Fruit fly (Drosophila melanogaster): ENCODE measurements around the gene NijC.

The NijC gene

DNA sequence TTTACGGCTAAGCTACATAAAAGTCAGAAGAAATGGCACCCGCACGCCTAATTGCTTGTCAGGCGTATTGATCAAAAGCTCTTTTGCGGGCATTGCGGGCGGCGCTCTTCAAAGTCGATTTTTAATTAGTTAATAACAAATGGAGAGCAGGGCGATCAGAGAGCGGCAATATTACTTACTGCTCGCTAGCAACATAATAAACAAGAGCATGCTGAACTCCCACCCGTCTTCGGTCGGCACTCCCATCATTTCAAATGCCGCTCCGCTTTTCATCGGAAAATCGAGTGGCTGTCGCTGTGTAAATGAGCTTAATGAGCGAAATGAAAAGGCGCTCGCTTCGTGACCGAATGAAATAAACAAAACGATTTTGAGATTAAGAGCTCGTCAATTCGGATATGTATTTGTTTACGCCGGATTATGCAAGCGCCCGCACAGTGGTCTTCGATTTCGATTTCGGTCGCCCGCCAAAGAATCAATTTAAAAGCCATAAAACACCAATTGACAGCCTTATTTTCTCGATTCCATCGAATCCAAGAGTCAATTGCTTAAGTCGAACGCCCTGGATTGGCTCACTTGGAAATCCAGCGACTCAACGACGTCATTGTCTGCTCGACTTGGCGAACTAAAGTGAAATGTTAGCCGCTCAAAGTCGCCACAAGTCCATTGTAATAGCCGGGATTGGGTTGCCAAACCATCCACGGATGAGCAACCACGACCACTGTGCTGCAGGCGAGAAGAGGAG lies 41.2 kb upstream of the NijC start (continued):
- no peak for TF ChIP-seq spab (GFP tag; optimal IDR thresholded peaks at IDR 0.05)
- no peak for TF ChIP-seq CG7368 (GFP tag; optimal IDR thresholded peaks at IDR 0.05)
- TF ChIP-seq CG34406 (GFP tag; optimal IDR thresholded peaks at IDR 0.05) = no peak
- peak; percentile 50 for TF ChIP-seq vri (GFP tag; optimal IDR thresholded peaks at IDR 0.05)
- TF ChIP-seq Sox14 (GFP tag; optimal IDR thresholded peaks at IDR 0.05) = no peak
- TF ChIP-seq CG1621 (tag; optimal IDR thresholded peaks at IDR 0.05) = no peak
- TF ChIP-seq CG6854 (GFP tag; optimal IDR thresholded peaks at IDR 0.05) = no peak
- no peak for TF ChIP-seq Hr38 (GFP tag; optimal IDR thresholded peaks at IDR 0.05)
- TF ChIP-seq CG11762 (GFP tag; optimal IDR thresholded peaks at IDR 0.05; ENCODE audit: insufficient read depth) = no peak
- no peak for TF ChIP-seq CG3919 (GFP tag; optimal IDR thresholded peaks at IDR 0.05)
- no peak for TF ChIP-seq Ets96B (tag; optimal IDR thresholded peaks at IDR 0.05)
- TF ChIP-seq topi (GFP tag; optimal IDR thresholded peaks at IDR 0.05) = no peak
- TF ChIP-seq Eip93F (GFP tag; optimal IDR thresholded peaks at IDR 0.05) = no peak
- TF ChIP-seq Sox102F (GFP tag; optimal IDR thresholded peaks at IDR 0.05) = no peak
- TF ChIP-seq OdsH (GFP tag; optimal IDR thresholded peaks at IDR 0.05) = peak; percentile 27
- no peak for TF ChIP-seq fd59A (GFP tag; optimal IDR thresholded peaks at IDR 0.05)
- peak; percentile 34 for TF ChIP-seq CG4318 (GFP tag; optimal IDR thresholded peaks at IDR 0.05)
- TF ChIP-seq CG8119 (GFP tag; IDR thresholded peaks at IDR 0.05) = peak; percentile 88
- no peak for TF ChIP-seq CG31627 (GFP tag; optimal IDR thresholded peaks at IDR 0.05)
- no peak for TF ChIP-seq CG8319 (GFP tag; optimal IDR thresholded peaks at IDR 0.05)
- TF ChIP-seq svp (GFP tag) = peak; percentile 58
- TF ChIP-seq Lpt (GFP tag; optimal IDR thresholded peaks at IDR 0.05) = peak; percentile 48
- no peak for TF ChIP-seq Eip75B (GFP tag; optimal IDR thresholded peaks at IDR 0.05)
- no peak for TF ChIP-seq CG6808 (GFP tag; optimal IDR thresholded peaks at IDR 0.05)
- no peak for TF ChIP-seq CG3032 (tag; optimal IDR thresholded peaks at IDR 0.05)
- no peak for TF ChIP-seq CG6792 (GFP tag; optimal IDR thresholded peaks at IDR 0.05)
- TF ChIP-seq CG9139 (GFP tag; optimal IDR thresholded peaks at IDR 0.05) = no peak
- TF ChIP-seq CG16779 (tag; optimal IDR thresholded peaks at IDR 0.05) = no peak
- TF ChIP-seq CG6276 (GFP tag; optimal IDR thresholded peaks at IDR 0.05) = peak; percentile 64
- TF ChIP-seq eg (GFP tag; IDR thresholded peaks at IDR 0.05) = peak; percentile 83
- no peak for TF ChIP-seq lz (GFP tag; optimal IDR thresholded peaks at IDR 0.05)

DNA sequence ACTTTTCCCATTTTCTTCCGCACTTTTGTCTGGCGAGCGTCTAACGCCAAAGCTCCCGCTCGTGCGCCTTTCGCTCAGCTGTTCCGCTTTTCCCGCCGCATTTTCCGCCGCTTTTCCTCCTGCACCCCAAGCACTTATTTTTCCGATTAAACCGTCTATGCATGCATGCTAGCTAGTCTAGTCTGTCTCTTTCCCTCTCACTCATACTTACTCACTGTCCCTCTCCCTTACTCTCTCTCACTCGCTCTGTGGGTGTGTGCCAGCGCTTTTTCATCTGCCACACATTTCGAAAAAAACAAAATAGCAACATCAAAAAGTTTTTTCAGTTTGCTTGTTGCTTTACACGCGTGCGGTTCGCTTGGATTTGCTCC lies 40.7 kb upstream of the NijC start, which contains the start of gene CG6225:
Gene CG6225, plus strand, starts transcription at position 325 of the 371 bp plus-strand sequence.
- TF ChIP-seq CG11902 (GFP tag; optimal IDR thresholded peaks at IDR 0.05) = no peak
- no peak for TF ChIP-seq Hr39 (GFP tag; optimal IDR thresholded peaks at IDR 0.05)
- TF ChIP-seq CG9139 (GFP tag; optimal IDR thresholded peaks at IDR 0.05) = no peak
- TF ChIP-seq CG6163 (GFP tag; IDR thresholded peaks at IDR 0.05) = no peak
- TF ChIP-seq CG4318 (GFP tag; optimal IDR thresholded peaks at IDR 0.05) = no peak
- TF ChIP-seq Hr4 (GFP tag; optimal IDR thresholded peaks at IDR 0.05) = no peak
- no peak for TF ChIP-seq CG34406 (GFP tag; optimal IDR thresholded peaks at IDR 0.05)
- TF ChIP-seq CG31627 (GFP tag; optimal IDR thresholded peaks at IDR 0.05) = no peak
- no peak for TF ChIP-seq fkh (GFP tag; optimal IDR thresholded peaks at IDR 0.05)
- no peak for TF ChIP-seq OdsH (GFP tag; optimal IDR thresholded peaks at IDR 0.05)
- TF ChIP-seq CG16779 (tag; optimal IDR thresholded peaks at IDR 0.05) = no peak
- no peak for TF ChIP-seq svp (GFP tag)
- no peak for TF ChIP-seq CG15336 (GFP tag; IDR thresholded peaks at IDR 0.05)
- no peak for TF ChIP-seq Blimp-1 (GFP tag; optimal IDR thresholded peaks at IDR 0.05)
- TF ChIP-seq CG3032 (tag; optimal IDR thresholded peaks at IDR 0.05) = no peak
- no peak for TF ChIP-seq Ets21C (GFP tag; optimal IDR thresholded peaks at IDR 0.05)
- no peak for TF ChIP-seq CG8319 (GFP tag; optimal IDR thresholded peaks at IDR 0.05)
- TF ChIP-seq eg (GFP tag; IDR thresholded peaks at IDR 0.05) = no peak
- TF ChIP-seq CG7368 (GFP tag; optimal IDR thresholded peaks at IDR 0.05) = no peak
- TF ChIP-seq CG32006 (GFP tag; optimal IDR thresholded peaks at IDR 0.05) = no peak

All from whole organism, prepupa.